Fruit fly (Drosophila melanogaster): ENCODE data around the gene obst-B.

DNA sequence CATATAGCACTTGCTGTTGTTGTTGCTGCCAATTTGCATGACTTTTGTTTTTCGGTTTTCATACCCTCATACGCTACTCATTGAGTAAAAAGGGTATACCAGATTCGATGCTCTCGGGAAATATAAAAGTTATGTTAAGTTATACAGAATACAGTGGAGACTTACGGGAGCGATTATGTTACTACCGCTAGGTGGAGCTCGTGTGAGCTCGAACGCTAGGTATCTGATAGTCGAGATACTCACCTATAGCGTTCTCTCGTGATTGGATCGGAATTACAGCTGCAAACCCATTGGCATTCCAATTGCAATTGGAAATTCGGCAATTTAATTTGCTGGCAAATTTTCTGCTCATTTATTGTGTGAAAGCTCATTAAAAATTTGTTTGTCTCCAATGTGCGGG is 920 bp downstream of the obst-B start:
- TF ChIP-seq Mnt (GFP tag; optimal IDR thresholded peaks at IDR 0.05) (no peak), CG12768 (GFP tag; optimal IDR thresholded peaks at IDR 0.05) (no peak)

All from whole organism, adult.